Worm (Caenorhabditis elegans): Measurements from ENCODE around the gene srg-22.

DNA sequence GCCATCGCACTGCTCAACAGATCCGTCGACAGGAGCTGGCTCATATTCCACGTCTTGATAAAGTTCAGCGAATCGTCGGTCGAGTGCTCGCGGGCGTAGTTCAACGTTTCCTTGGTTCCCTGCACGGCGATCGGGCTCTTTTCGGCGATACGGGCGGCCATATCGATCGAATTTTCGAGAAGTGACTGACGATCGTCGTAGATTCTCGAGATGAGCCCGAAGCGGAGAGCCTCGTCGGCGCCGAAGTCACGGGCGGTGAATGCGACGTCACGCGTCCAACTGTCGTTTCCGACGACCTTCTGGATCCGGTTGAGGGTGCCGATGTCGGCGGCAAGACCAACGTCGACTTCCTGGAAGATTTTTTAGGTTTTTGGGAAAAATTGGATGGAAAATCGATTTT lies 16.3 kb upstream of the srg-22 start:
- TF ChIP-seq mep-1 (tag; optimal IDR thresholded peaks at IDR 0.05) (no peak), unc-62 (GFP tag; optimal IDR thresholded peaks at IDR 0.05) (no peak), ztf-11 (tag; optimal IDR thresholded peaks at IDR 0.05) (no peak), skn-1 (tag; optimal IDR thresholded peaks at IDR 0.05) (no peak), C16A3.4 (tag; optimal IDR thresholded peaks at IDR 0.05) (no peak), nhr-237 (tag; optimal IDR thresholded peaks at IDR 0.05) (no peak), vab-15 (tag; optimal IDR thresholded peaks at IDR 0.05) (no peak), lin-35 (GFP tag; optimal IDR thresholded peaks at IDR 0.05) (no peak), mab-9 (GFP tag; IDR thresholded peaks at IDR 0.05) (no peak), blmp-1 (tag; optimal IDR thresholded peaks at IDR 0.05) (no peak), fkh-10 (GFP tag; optimal IDR thresholded peaks at IDR 0.05) (no peak)
